Fruit fly (Drosophila melanogaster) whole organism, pupa: Measurements from ENCODE around the gene CG15254.

Source experiments
- CG10348 ChIP-seq: fragments of 200-800 bp; sonication (Bioruptor generic); IDR thresholded peaks from 2 replicates; pipeline ENCODE4 v1.3.6; 2022; ENCODE audit warnings: missing biosample characterization, missing genetic modification characterization
- CG8159 ChIP-seq: fragments of 200-800 bp; sonication (Bioruptor generic); optimal IDR thresholded peaks from 3 replicates; lab custom pipeline; 2018; ENCODE audit warnings: missing biosample characterization, mild to moderate bottlenecking, missing genetic modification characterization, moderate library complexity
- CG8301 ChIP-seq: fragments of 200-800 bp; sonication (Bioruptor generic); optimal IDR thresholded peaks from 2 replicates; lab custom pipeline; 2018; ENCODE audit warnings: missing biosample characterization, mild to moderate bottlenecking, missing genetic modification characterization
- D1 ChIP-seq: fragments of 200-800 bp; sonication (Bioruptor generic); optimal IDR thresholded peaks from 2 replicates; lab custom pipeline; 2018; ENCODE audit warnings: missing biosample characterization, mild to moderate bottlenecking, missing genetic modification characterization, moderate library complexity
- EcR ChIP-seq: fragments of 200-800 bp; sonication (Bioruptor generic); optimal IDR thresholded peaks from 3 replicates; lab custom pipeline; 2019; ENCODE audit warnings: missing biosample characterization, missing genetic modification characterization, mild to moderate bottlenecking, moderate library complexity, missing genetic modification reagents
- gl ChIP-seq: fragments of 200-800 bp; sonication (Bioruptor generic); optimal IDR thresholded peaks from 2 replicates; lab custom pipeline; 2018; ENCODE audit warnings: missing biosample characterization, mild to moderate bottlenecking, missing genetic modification characterization
- rn ChIP-seq: fragments of 200-800 bp; sonication (Bioruptor generic); IDR thresholded peaks from 2 replicates; pipeline ENCODE4 v1.3.6; 2022; ENCODE audit warnings: missing biosample characterization, missing genetic modification characterization

dm6 chr2L:15623458-15623857, 8.8 kb upstream of the CG15254 start, which contains the start of gene Or35a:
- TF ChIP-seq CG10348 (GFP tag; lab: Robert Waterston, UW) (no peak), CG8301 (no peak), CG8159 (tag; lab: Kevin White, UChicago) (no peak), rn (GFP tag; lab: Robert Waterston, UW) (no peak), EcR (GFP tag; lab: Kevin White, UChicago) (no peak), gl (tag; lab: Kevin White, UChicago) (no peak), D1 (no peak)
